Fruit fly (Drosophila melanogaster) whole organism, pupa: ENCODE measurements around the gene CG5191.

Experiments
- CG10348 ChIP-seq: fragments of 200-800 bp; sonication (Bioruptor generic); IDR thresholded peaks from 2 replicates; pipeline ENCODE4 v1.3.6; 2022; ENCODE audit warnings: missing biosample characterization, missing genetic modification characterization
- CG14655 ChIP-seq: fragments of 200-800 bp; sonication (Bioruptor generic); optimal IDR thresholded peaks from 3 replicates; lab custom pipeline; 2017; ENCODE audit warnings: mild to moderate bottlenecking, missing biosample characterization, missing genetic modification reagents, missing genetic modification characterization
- CG17806 ChIP-seq: fragments of 200-800 bp; sonication (Bioruptor generic); optimal IDR thresholded peaks from 2 replicates; lab custom pipeline; 2018; ENCODE audit warnings: missing biosample characterization, mild to moderate bottlenecking, missing genetic modification characterization, moderate library complexity
- CG34367 ChIP-seq: fragments of 200-800 bp; sonication (Bioruptor generic); optimal IDR thresholded peaks from 2 replicates; lab custom pipeline; 2018; ENCODE audit warnings: missing biosample characterization, mild to moderate bottlenecking, missing genetic modification characterization
- CG4496 ChIP-seq: fragments of 200-800 bp; sonication (Bioruptor generic); IDR thresholded peaks from 3 replicates; pipeline ENCODE4 v1.3.6; 2022; ENCODE audit warnings: missing biosample characterization, missing genetic modification characterization
- CG9948 ChIP-seq: fragments of 200-800 bp; sonication (Bioruptor generic); optimal IDR thresholded peaks from 2 replicates; lab custom pipeline; 2018; ENCODE audit warnings: missing biosample characterization, mild to moderate bottlenecking, missing genetic modification characterization, moderate library complexity
- D1 ChIP-seq: fragments of 200-800 bp; sonication (Bioruptor generic); optimal IDR thresholded peaks from 2 replicates; lab custom pipeline; 2018; ENCODE audit warnings: missing biosample characterization, mild to moderate bottlenecking, missing genetic modification characterization, moderate library complexity
- EcR ChIP-seq: fragments of 200-800 bp; sonication (Bioruptor generic); optimal IDR thresholded peaks from 3 replicates; lab custom pipeline; 2019; ENCODE audit warnings: missing biosample characterization, missing genetic modification characterization, mild to moderate bottlenecking, moderate library complexity, missing genetic modification reagents
- Ets98B ChIP-seq: fragments of 200-800 bp; sonication (Bioruptor generic); IDR thresholded peaks from 2 replicates; pipeline ENCODE4 v1.3.6; 2022; ENCODE audit warnings: missing biosample characterization, missing genetic modification characterization
- fd96Ca ChIP-seq: fragments of 200-800 bp; sonication (Bioruptor generic); IDR thresholded peaks from 3 replicates; pipeline ENCODE4 v1.3.6; 2022; ENCODE audit warnings: missing biosample characterization, missing genetic modification characterization
- rn ChIP-seq: fragments of 200-800 bp; sonication (Bioruptor generic); IDR thresholded peaks from 2 replicates; pipeline ENCODE4 v1.3.6; 2022; ENCODE audit warnings: missing biosample characterization, missing genetic modification characterization

dm6 chr3R:20549855-20550603, 10.6 kb upstream of the CG5191 start:
- TF ChIP-seq EcR = peak; percentile 76
- peak; percentile 79 for TF ChIP-seq CG34367 (tag; lab: Kevin White, UChicago)
- TF ChIP-seq rn = peak; percentile 45; the same call in 1 of the 2 replicates
- TF ChIP-seq CG14655 (GFP tag; lab: Kevin White, UChicago) = peak; percentile 90
- peak; percentile 74; the same call in 1 of the 2 replicates for TF ChIP-seq Ets98B (GFP tag; lab: Robert Waterston, UW)
- peak; percentile 88 for TF ChIP-seq CG9948 (tag; lab: Kevin White, UChicago)
- no peak for TF ChIP-seq D1 (tag; lab: Kevin White, UChicago)
- TF ChIP-seq CG10348 = no peak
- peak; percentile 87 for TF ChIP-seq CG17806 (tag; lab: Kevin White, UChicago)
- peak; percentile 91 for TF ChIP-seq CG4496 (GFP tag; lab: Robert Waterston, UW)
- TF ChIP-seq fd96Ca (GFP tag; lab: Robert Waterston, UW) = peak; percentile 87
